Worm (Caenorhabditis elegans) whole organism, L4 larva: ENCODE data around the gene plc-1.

Experiments used
- R02D3.7 ChIP-seq: fragments of 150-350 bp; sonication (generic microtip); optimal IDR thresholded peaks from 3 replicates; lab custom pipeline; 2014; ENCODE audit warnings: missing biosample characterization, missing genetic modification characterization
- ceh-82 ChIP-seq: sonication (generic microtip); optimal IDR thresholded peaks from 2 replicates; lab custom pipeline; 2017; ENCODE audit warnings: missing biosample characterization, missing genetic modification characterization
- lin-13 ChIP-seq: fragments of 150-350 bp; optimal IDR thresholded peaks from 2 replicates; lab custom pipeline; 2014; ENCODE audit warnings: missing biosample characterization, missing genetic modification reagents, missing genetic modification characterization
- lin-15B ChIP-seq: fragments of 150-350 bp; sonication (generic microtip); optimal IDR thresholded peaks from 3 replicates; lab custom pipeline; 2014; ENCODE audit warnings: missing biosample characterization, missing genetic modification characterization
- lin-29 ChIP-seq: fragments of 200-800 bp; sonication (Bioruptor generic); IDR thresholded peaks from 2 replicates; pipeline ENCODE4 v1.3.6; 2022; ENCODE audit warnings: missing genetic modification reagents, missing genetic modification characterization, missing compliant biosample characterization
- lsy-2 ChIP-seq, 2 experiments: fragments of 150-350 bp in 1 of 2; sonication (generic microtip) in 1 of 2; optimal IDR thresholded peaks; 2 replicates each; lab custom pipeline; 2014 to 2017; ENCODE audit warnings: missing biosample characterization in 2 of 2, missing genetic modification characterization in 2 of 2
- madf-5 ChIP-seq, 2 experiments: fragments of 200-800 bp; sonication (Bioruptor generic); IDR thresholded peaks; 2 replicates each; pipeline ENCODE4 v1.3.6; 2022; ENCODE audit warnings: missing compliant biosample characterization in 2 of 2, missing genetic modification characterization in 2 of 2
- mdl-1 ChIP-seq, 2 experiments: fragments of 150-350 bp in 1 of 2; sonication (generic microtip) in 1 of 2; optimal IDR thresholded peaks; 2 replicates each; lab custom pipeline; 2014 to 2017; ENCODE audit warnings: missing biosample characterization in 2 of 2, missing genetic modification characterization in 2 of 2
- nhr-237 ChIP-seq: sonication (generic microtip); optimal IDR thresholded peaks from 2 replicates; lab custom pipeline; 2017; ENCODE audit warnings: missing biosample characterization, missing genetic modification characterization
- nhr-77 ChIP-seq: fragments of 150-350 bp; optimal IDR thresholded peaks from 2 replicates; lab custom pipeline; 2014; ENCODE audit warnings: missing biosample characterization, missing genetic modification characterization
- sdz-12 ChIP-seq: fragments of 200-800 bp; sonication (Bioruptor generic); optimal IDR thresholded peaks from 2 replicates; lab custom pipeline; 2018; ENCODE audit warnings: mild to moderate bottlenecking, missing genetic modification characterization, missing compliant biosample characterization

- no peak for TF ChIP-seq lin-15B (tag; lab: Kevin White, UChicago)
- TF ChIP-seq R02D3.7 (tag; lab: Kevin White, UChicago), result no peak
- no peak for TF ChIP-seq lsy-2 (tag; optimal IDR thresholded peaks at IDR 0.05; lab: Kevin White, UChicago)
- TF ChIP-seq sdz-12 (GFP tag; lab: Kevin White, UChicago), result no peak
- no peak for TF ChIP-seq nhr-77 (tag; lab: Kevin White, UChicago)
- TF ChIP-seq ceh-82 (tag; lab: Kevin White, UChicago), result no peak
- TF ChIP-seq lin-29 (GFP tag; lab: Robert Waterston, UW), result no peak
- TF ChIP-seq madf-5 (GFP tag; IDR thresholded peaks at IDR 0.05; lab: Robert Waterston, UW), result no peak
- no peak for TF ChIP-seq lin-13 (GFP tag; lab: Kevin White, UChicago)
- TF ChIP-seq nhr-237 (tag; lab: Kevin White, UChicago), result no peak
- no peak for TF ChIP-seq mdl-1 (tag; optimal IDR thresholded peaks at IDR 0.05; lab: Kevin White, UChicago)
These were observed 21.2 kb upstream of the plc-1 start for ce11 chrX:10859622-10860021.
